Fruit fly (Drosophila melanogaster) whole organism, embryonic: ENCODE measurements around the gene CG34256.
A peak's percentile ranks its signal among the peaks of the same experiment; 100 is the strongest.

Experiments used
- Ada2b ChIP-seq: fragments of 200-800 bp; sonication (Bioruptor generic); IDR thresholded peaks from 2 replicates; pipeline ENCODE4 v1.3.6; 2022; ENCODE audit warnings: missing biosample characterization, missing genetic modification characterization
- Atf6 ChIP-seq: fragments of 200-800 bp; sonication (Bioruptor generic); IDR thresholded peaks from 2 replicates; pipeline ENCODE4 v1.3.6; 2022; ENCODE audit warnings: missing biosample characterization, missing genetic modification characterization
- B-H2 ChIP-seq: fragments of 200-800 bp; sonication (Bioruptor generic); optimal IDR thresholded peaks from 2 replicates; lab custom pipeline; 2018; ENCODE audit warnings: missing biosample characterization, mild to moderate bottlenecking, missing genetic modification characterization
- Blimp-1 ChIP-seq: fragments of 200-800 bp; sonication (Bioruptor generic); optimal IDR thresholded peaks from 3 replicates; lab custom pipeline; 2018; ENCODE audit warnings: missing biosample characterization, missing genetic modification characterization, mild to moderate bottlenecking, moderate library complexity, missing genetic modification reagents
- CG10209 ChIP-seq: fragments of 200-800 bp; sonication (Bioruptor generic); optimal IDR thresholded peaks from 3 replicates; lab custom pipeline; 2017; ENCODE audit warnings: missing biosample characterization, mild to moderate bottlenecking, missing genetic modification characterization, missing genetic modification reagents
- CG11504 ChIP-seq: fragments of 200-800 bp; sonication (Bioruptor generic); optimal IDR thresholded peaks from 3 replicates; lab custom pipeline; 2019; ENCODE audit warnings: missing biosample characterization, mild to moderate bottlenecking, missing genetic modification characterization, moderate library complexity
- CG15514 ChIP-seq: fragments of 200-800 bp; sonication (Bioruptor generic); optimal IDR thresholded peaks from 3 replicates; lab custom pipeline; 2017; ENCODE audit warnings: missing biosample characterization, missing genetic modification characterization, mild to moderate bottlenecking, moderate library complexity, missing genetic modification reagents
- CG17328 ChIP-seq: fragments of 200-800 bp; sonication (Bioruptor generic); IDR thresholded peaks from 2 replicates; pipeline ENCODE4 v1.3.6; 2022; ENCODE audit warnings: missing biosample characterization, missing genetic modification characterization
- CG17361 ChIP-seq: fragments of 200-800 bp; sonication (Bioruptor generic); IDR thresholded peaks from 3 replicates; pipeline ENCODE4 v1.3.6; 2022; ENCODE audit warnings: missing biosample characterization, missing genetic modification characterization
- CG2712 ChIP-seq: fragments of 200-800 bp; optimal IDR thresholded peaks from 3 replicates; lab custom pipeline; 2019; ENCODE audit warnings: missing biosample characterization, mild to moderate bottlenecking, missing genetic modification characterization, moderate library complexity
- CG3726 ChIP-seq: fragments of 200-800 bp; sonication (Bioruptor generic); IDR thresholded peaks from 3 replicates; pipeline ENCODE4, ENCODE4 v1.3.6; 2022; ENCODE audit warnings: missing biosample characterization, missing genetic modification characterization
- CG3838 ChIP-seq: fragments of 200-800 bp; sonication (Bioruptor generic); optimal IDR thresholded peaks from 3 replicates; lab custom pipeline; 2016; ENCODE audit warnings: missing biosample characterization, missing genetic modification characterization
- CG6175 ChIP-seq: fragments of 200-800 bp; sonication (Bioruptor generic); IDR thresholded peaks from 3 replicates; pipeline ENCODE4 v1.3.6; 2022; ENCODE audit warnings: missing biosample characterization, missing genetic modification characterization
- CG8290 ChIP-seq, 3 experiments: fragments of 200-800 bp; sonication (Bioruptor generic); optimal IDR thresholded peaks; 2 replicates each; lab custom pipeline; 2016 to 2019; ENCODE audit warnings: missing biosample characterization in 3 of 3, missing genetic modification characterization in 3 of 3, mild to moderate bottlenecking in 2 of 3, moderate library complexity in 1 of 3
- Dref ChIP-seq: fragments of 200-800 bp; sonication (Bioruptor generic); IDR thresholded peaks from 2 replicates; pipeline ENCODE4 v1.3.6; 2022; ENCODE audit warnings: missing biosample characterization, missing genetic modification characterization
- E2f2 ChIP-seq: fragments of 200-800 bp; sonication (Bioruptor generic); IDR thresholded peaks from 2 replicates; pipeline ENCODE4 v1.3.6; 2022; ENCODE audit warnings: missing biosample characterization, missing genetic modification characterization
- Fer1 ChIP-seq: fragments of 200-800 bp; sonication (Bioruptor generic); optimal IDR thresholded peaks from 2 replicates; lab custom pipeline; 2017; ENCODE audit warnings: missing biosample characterization, mild to moderate bottlenecking, missing genetic modification characterization
- Lhr ChIP-seq: fragments of 200-800 bp; sonication (Bioruptor generic); optimal IDR thresholded peaks from 3 replicates; lab custom pipeline; 2017; ENCODE audit warnings: mild to moderate bottlenecking, missing biosample characterization, missing genetic modification reagents, missing genetic modification characterization
- Oli ChIP-seq: fragments of 200-800 bp; sonication (Bioruptor generic); optimal IDR thresholded peaks from 2 replicates; lab custom pipeline; 2018; ENCODE audit warnings: missing biosample characterization, mild to moderate bottlenecking, missing genetic modification characterization, moderate library complexity
- PHDP ChIP-seq: fragments of 200-800 bp; sonication (Bioruptor generic); optimal IDR thresholded peaks from 3 replicates; lab custom pipeline; 2018; ENCODE audit warnings: missing biosample characterization, mild to moderate bottlenecking, missing genetic modification characterization, moderate library complexity
- Stat92E ChIP-seq, 3 experiments: fragments of >200 bp in 2 of 3; fragments of 200-800 bp in 1 of 3; sonication (Bioruptor generic) in 1 of 3; optimal IDR thresholded peaks; 2 replicates each; lab custom pipeline; 2017 to 2019; ENCODE audit warnings: missing biosample characterization in 3 of 3, missing genetic modification characterization in 3 of 3, mild to moderate bottlenecking in 1 of 3, moderate library complexity in 1 of 3
- Xrp1 ChIP-seq: fragments of 200-800 bp; sonication (Bioruptor generic); IDR thresholded peaks from 2 replicates; pipeline ENCODE4 v1.3.6; 2022; ENCODE audit warnings: missing biosample characterization, missing genetic modification characterization
- ato ChIP-seq: fragments of 200-800 bp; sonication (Bioruptor generic); IDR thresholded peaks from 2 replicates; pipeline ENCODE4 v1.3.6; 2022; ENCODE audit warnings: missing biosample characterization, missing genetic modification characterization; ENCODE audit not compliant: partially characterized antibody
- bsh ChIP-seq, 2 experiments: fragments of 200-800 bp; sonication (Bioruptor generic); optimal IDR thresholded peaks; 2 replicates each; lab custom pipeline; 2017 to 2018; ENCODE audit warnings: mild to moderate bottlenecking in 2 of 2, missing biosample characterization in 2 of 2, missing genetic modification characterization in 2 of 2, moderate library complexity in 1 of 2
- cas ChIP-seq: fragments of 200-800 bp; sonication (Bioruptor generic); IDR thresholded peaks from 2 replicates; pipeline ENCODE4 v1.3.6; 2022; ENCODE audit warnings: missing biosample characterization, missing genetic modification characterization
- ci ChIP-seq: fragments of 200-800 bp; sonication (Bioruptor generic); IDR thresholded peaks from 3 replicates; pipeline ENCODE4 v1.3.6; 2022; ENCODE audit warnings: missing biosample characterization, missing genetic modification characterization
- crol ChIP-seq: fragments of 200-800 bp; sonication (Bioruptor generic); IDR thresholded peaks from 2 replicates; pipeline ENCODE4 v1.3.6; 2022; ENCODE audit warnings: missing biosample characterization, missing genetic modification characterization
- dmrt11E ChIP-seq: fragments of 200-800 bp; sonication (Bioruptor generic); optimal IDR thresholded peaks from 3 replicates; lab custom pipeline; 2018; ENCODE audit warnings: missing biosample characterization, mild to moderate bottlenecking, missing genetic modification characterization, moderate library complexity
- eyg ChIP-seq: fragments of 200-800 bp; sonication (Bioruptor generic); optimal IDR thresholded peaks from 3 replicates; lab custom pipeline; 2016; ENCODE audit warnings: missing biosample characterization, missing genetic modification characterization
- gem ChIP-seq: fragments of 200-800 bp; sonication (Bioruptor generic); optimal IDR thresholded peaks from 2 replicates; lab custom pipeline; 2019; ENCODE audit warnings: missing biosample characterization, mild to moderate bottlenecking, missing genetic modification characterization, moderate library complexity
- gt ChIP-seq: fragments of 200-800 bp; sonication (Bioruptor generic); IDR thresholded peaks from 2 replicates; pipeline ENCODE4 v1.3.6; 2022; ENCODE audit warnings: missing biosample characterization, missing genetic modification characterization
- h ChIP-seq: fragments of >200 bp; optimal IDR thresholded peaks from 2 replicates; lab custom pipeline; 2017
- hkb ChIP-seq, 2 experiments: fragments of 200-800 bp in 1 of 2; fragments of >200 bp in 1 of 2; sonication (Bioruptor generic) in 1 of 2; IDR thresholded peaks in 1 of 2; optimal IDR thresholded peaks in 1 of 2; 2 replicates each; pipeline versions ENCODE4 v1.3.6 to Lab custom; 2017 to 2022; ENCODE audit warnings: missing biosample characterization in 1 of 2, missing genetic modification characterization in 1 of 2
- inv ChIP-seq: fragments of 200-800 bp; sonication (Bioruptor generic); IDR thresholded peaks from 2 replicates; pipeline ENCODE4 v1.3.6; 2022; ENCODE audit warnings: missing biosample characterization, missing genetic modification characterization; ENCODE audit not compliant: partially characterized antibody
- jing ChIP-seq: fragments of 200-800 bp; sonication (Bioruptor generic); optimal IDR thresholded peaks from 2 replicates; lab custom pipeline; 2018; ENCODE audit warnings: missing biosample characterization, mild to moderate bottlenecking, missing genetic modification characterization
- kni ChIP-seq: fragments of 200-800 bp; sonication (Bioruptor generic); optimal IDR thresholded peaks from 3 replicates; lab custom pipeline; 2017; ENCODE audit warnings: mild to moderate bottlenecking, missing biosample characterization, missing genetic modification reagents, missing genetic modification characterization
- lbe ChIP-seq: fragments of 200-800 bp; sonication (Bioruptor generic); optimal IDR thresholded peaks from 2 replicates; lab custom pipeline; 2016; ENCODE audit warnings: missing biosample characterization, mild to moderate bottlenecking, missing genetic modification characterization
- lmd ChIP-seq: fragments of 200-800 bp; sonication (Bioruptor generic); IDR thresholded peaks from 2 replicates; pipeline ENCODE4 v1.3.6; 2022; ENCODE audit warnings: missing biosample characterization, missing genetic modification characterization
- lola ChIP-seq, 3 experiments: fragments of >200 bp in 2 of 3; fragments of 200-800 bp in 1 of 3; sonication (Bioruptor generic) in 1 of 3; optimal IDR thresholded peaks; 2 replicates each; lab custom pipeline; 2017 to 2019; ENCODE audit warnings: missing biosample characterization in 3 of 3, missing genetic modification characterization in 3 of 3, mild to moderate bottlenecking in 1 of 3, moderate library complexity in 1 of 3
- nerfin-1 ChIP-seq: fragments of 200-800 bp; sonication (Bioruptor generic); optimal IDR thresholded peaks from 3 replicates; lab custom pipeline; 2019; ENCODE audit warnings: missing biosample characterization, mild to moderate bottlenecking, missing genetic modification characterization, moderate library complexity
- nom ChIP-seq: fragments of 200-800 bp; sonication (Bioruptor generic); optimal IDR thresholded peaks from 2 replicates; lab custom pipeline; 2017; ENCODE audit warnings: missing biosample characterization, missing genetic modification characterization, mild to moderate bottlenecking, moderate library complexity, missing genetic modification reagents
- phol ChIP-seq: fragments of 200-800 bp; sonication (Bioruptor generic); optimal IDR thresholded peaks from 3 replicates; lab custom pipeline; 2018; ENCODE audit warnings: missing biosample characterization, mild to moderate bottlenecking, missing genetic modification characterization, moderate library complexity
- tap ChIP-seq: fragments of 200-800 bp; optimal IDR thresholded peaks from 3 replicates; lab custom pipeline; 2019; ENCODE audit warnings: missing biosample characterization, mild to moderate bottlenecking, missing genetic modification characterization, moderate library complexity
- zf30C ChIP-seq: fragments of 200-800 bp; sonication (Bioruptor generic); optimal IDR thresholded peaks from 3 replicates; lab custom pipeline; 2018; ENCODE audit warnings: missing biosample characterization, mild to moderate bottlenecking, missing genetic modification characterization
- zfh2 ChIP-seq: fragments of 200-800 bp; sonication (Bioruptor generic); optimal IDR thresholded peaks from 2 replicates; lab custom pipeline; 2016; ENCODE audit warnings: missing biosample characterization, missing genetic modification characterization

CG34256 gene

DNA sequence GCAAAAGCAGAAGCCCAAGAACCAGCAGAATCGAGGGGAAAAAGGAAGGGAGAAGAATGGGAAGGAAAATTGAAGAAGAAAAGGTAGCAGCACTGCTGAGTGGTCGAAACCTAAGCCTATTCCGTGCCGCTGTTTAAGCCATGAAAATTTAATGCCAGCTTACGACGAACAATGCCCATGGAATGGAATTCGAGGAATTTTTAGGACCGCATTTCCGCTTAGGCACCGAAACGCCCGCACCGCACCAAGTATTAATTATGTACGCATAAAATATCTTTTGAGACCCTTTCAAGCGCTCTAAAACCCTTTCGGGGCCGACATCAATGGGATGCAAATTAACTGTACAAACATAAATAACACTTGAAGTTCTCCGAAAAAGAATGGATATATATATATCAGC lies 46.5 kb upstream of the CG34256 start (continued):
- peak in 1 of 3 experiments; percentile 87 for TF ChIP-seq Stat92E (GFP tag; optimal IDR thresholded peaks at IDR 0.05; lab: Kevin White, UChicago)

- TF ChIP-seq CG17361 (GFP tag; lab: Robert Waterston, UW) (peak; percentile 29; the same call in 1 of the 3 replicates), CG17328 (GFP tag; lab: Robert Waterston, UW) (0 out of 2 replicates have a peak, but pooled peaks have one; percentile 15), CG3726 (GFP tag; lab: Robert Waterston, UW) (no peak), cas (GFP tag; lab: Robert Waterston, UW) (no peak), Blimp-1 (GFP tag; lab: Kevin White, UChicago) (peak; percentile 12), Lhr (GFP tag; lab: Kevin White, UChicago) (no peak), CG15514 (no peak), Oli (tag; lab: Kevin White, UChicago) (peak; percentile 15), CG3838 (GFP tag; lab: Kevin White, UChicago) (no peak), CG2712 (tag; lab: Kevin White, UChicago) (peak; percentile 18), E2f2 (GFP tag; lab: Robert Waterston, UW) (no peak), nom (GFP tag; lab: Kevin White, UChicago) (peak; percentile 22), CG6175 (GFP tag; lab: Robert Waterston, UW) (no peak), dmrt11E (tag; lab: Kevin White, UChicago) (peak; percentile 27), CG8290 (GFP tag; optimal IDR thresholded peaks at IDR 0.05; lab: Kevin White, UChicago) (no peak), CG8290 (tag; optimal IDR thresholded peaks at IDR 0.05; lab: Kevin White, UChicago) (no peak), tap (tag; lab: Kevin White, UChicago) (no peak), Xrp1 (GFP tag; lab: Robert Waterston, UW) (peak; percentile 41; the same call in 1 of the 2 replicates), nerfin-1 (tag; lab: Kevin White, UChicago) (no peak), phol (tag; lab: Kevin White, UChicago) (peak; percentile 17), B-H2 (GFP tag; lab: Kevin White, UChicago) (no peak), Dref (no peak), inv (GFP tag; lab: Robert Waterston, UW) (no peak), ato (no peak), lola (GFP tag; optimal IDR thresholded peaks at IDR 0.05; lab: Kevin White, UChicago) (peak in 1 of 3 experiments; percentile 15), lbe (GFP tag; lab: Kevin White, UChicago) (peak; percentile 21), hkb (optimal IDR thresholded peaks at IDR 0.05; lab: Kevin White, UChicago) (no peak), hkb (GFP tag; IDR thresholded peaks at IDR 0.05; lab: Robert Waterston, UW) (no peak), ci (GFP tag; lab: Robert Waterston, UW) (no peak), zf30C (peak; percentile 14), Atf6 (GFP tag; lab: Robert Waterston, UW) (no peak), gt (GFP tag; lab: Robert Waterston, UW) (no peak), Fer1 (GFP tag; lab: Kevin White, UChicago) (peak; percentile 6), CG11504 (tag; lab: Kevin White, UChicago) (peak; percentile 14), zfh2 (no peak), lmd (GFP tag; lab: Robert Waterston, UW) (no peak), crol (peak; percentile 79), PHDP (tag; lab: Kevin White, UChicago) (peak; percentile 7), Ada2b (GFP tag; lab: Robert Waterston, UW) (no peak), jing (no peak), bsh (GFP tag; optimal IDR thresholded peaks at IDR 0.05; lab: Kevin White, UChicago) (peak in 1 of 2 experiments; percentile 38), eyg (GFP tag; lab: Kevin White, UChicago) (no peak), kni (GFP tag; lab: Kevin White, UChicago) (no peak), CG10209 (no peak), gem (tag; lab: Kevin White, UChicago) (peak; percentile 53), h (no peak)
These were observed 45.7 kb upstream of the CG34256 start for dm6 chr3L:19035163-19035900.
